Worm (Caenorhabditis elegans) whole organism, L2 larva: ENCODE measurements around the gene flp-12.
A peak's percentile ranks its signal among the peaks of the same experiment; 100 is the strongest.

ENCODE experiments used
- C34F6.9 ChIP-seq: fragments of 150-350 bp; optimal IDR thresholded peaks from 2 replicates; lab custom pipeline; 2014; ENCODE audit warnings: missing biosample characterization, missing genetic modification characterization
- R02D3.7 ChIP-seq: fragments of 150-350 bp; optimal IDR thresholded peaks from 2 replicates; lab custom pipeline; 2014; ENCODE audit warnings: missing biosample characterization, missing genetic modification characterization
- alr-1 ChIP-seq: fragments of 150-350 bp; optimal IDR thresholded peaks from 2 replicates; lab custom pipeline; 2014; ENCODE audit warnings: missing biosample characterization, missing genetic modification characterization
- aly-2 ChIP-seq: fragments of 150-350 bp; optimal IDR thresholded peaks from 2 replicates; lab custom pipeline; 2014; ENCODE audit warnings: missing biosample characterization, missing genetic modification characterization
- blmp-1 ChIP-seq: sonication (generic microtip); optimal IDR thresholded peaks from 2 replicates; lab custom pipeline; 2017; ENCODE audit warnings: missing genetic modification characterization, mild to moderate bottlenecking, missing compliant biosample characterization, antibody characterized with exemption, moderate library complexity; ENCODE audit not compliant: insufficient read depth
- crh-2 ChIP-seq: sonication (generic microtip); optimal IDR thresholded peaks from 2 replicates; lab custom pipeline; 2017; ENCODE audit warnings: missing biosample characterization, missing genetic modification characterization
- dmd-4 ChIP-seq: sonication (generic microtip); optimal IDR thresholded peaks from 2 replicates; lab custom pipeline; 2017; ENCODE audit warnings: missing biosample characterization, missing genetic modification characterization
- egl-27 ChIP-seq: sonication (generic microtip); optimal IDR thresholded peaks from 3 replicates; lab custom pipeline; 2017; ENCODE audit warnings: missing biosample characterization, missing genetic modification reagents, missing genetic modification characterization
- elt-1 ChIP-seq: fragments of 150-350 bp; optimal IDR thresholded peaks from 2 replicates; lab custom pipeline; 2014; ENCODE audit warnings: missing biosample characterization, missing genetic modification characterization
- elt-3 ChIP-seq: sonication (generic microtip); optimal IDR thresholded peaks from 2 replicates; lab custom pipeline; 2017; ENCODE audit warnings: missing biosample characterization, missing genetic modification characterization
- fos-1 ChIP-seq: fragments of 150-350 bp; optimal IDR thresholded peaks from 2 replicates; lab custom pipeline; 2014; ENCODE audit warnings: missing biosample characterization, missing genetic modification characterization
- gmeb-1 ChIP-seq: fragments of 150-350 bp; optimal IDR thresholded peaks from 2 replicates; lab custom pipeline; 2014; ENCODE audit warnings: missing biosample characterization, missing genetic modification characterization
- lsy-2 ChIP-seq, 2 experiments: fragments of 150-350 bp in 1 of 2; sonication (generic microtip) in 1 of 2; optimal IDR thresholded peaks; 2 replicates each; lab custom pipeline; 2014 to 2017; ENCODE audit warnings: missing biosample characterization in 2 of 2, missing genetic modification characterization in 2 of 2
- mbf-1 ChIP-seq: sonication (generic microtip); optimal IDR thresholded peaks from 2 replicates; lab custom pipeline; 2017; ENCODE audit warnings: missing biosample characterization, missing genetic modification characterization
- mdl-1 ChIP-seq, 2 experiments: fragments of 150-350 bp in 1 of 2; sonication (generic microtip) in 1 of 2; optimal IDR thresholded peaks; 2 replicates each; lab custom pipeline; 2017; ENCODE audit warnings: missing biosample characterization in 2 of 2, missing genetic modification characterization in 2 of 2
- nhr-10 ChIP-seq: sonication (generic microtip); optimal IDR thresholded peaks from 2 replicates; lab custom pipeline; 2017; ENCODE audit warnings: missing biosample characterization, missing genetic modification characterization
- nhr-11 ChIP-seq: fragments of 150-350 bp; optimal IDR thresholded peaks from 2 replicates; lab custom pipeline; 2014; ENCODE audit warnings: missing biosample characterization, missing genetic modification characterization
- nhr-12 ChIP-seq: fragments of 150-350 bp; optimal IDR thresholded peaks from 2 replicates; lab custom pipeline; 2014; ENCODE audit warnings: missing biosample characterization, missing genetic modification characterization
- nhr-21 ChIP-seq: fragments of 150-350 bp; optimal IDR thresholded peaks from 2 replicates; lab custom pipeline; 2014; ENCODE audit warnings: missing biosample characterization, missing genetic modification characterization
- nhr-237 ChIP-seq: fragments of 150-350 bp; optimal IDR thresholded peaks from 2 replicates; lab custom pipeline; 2014; ENCODE audit warnings: missing biosample characterization, missing genetic modification characterization
- nhr-6 ChIP-seq: fragments of 150-350 bp; optimal IDR thresholded peaks from 2 replicates; lab custom pipeline; 2014; ENCODE audit warnings: missing biosample characterization, missing genetic modification characterization
- nhr-77 ChIP-seq: fragments of 150-350 bp; optimal IDR thresholded peaks from 2 replicates; lab custom pipeline; 2014; ENCODE audit warnings: missing biosample characterization, missing genetic modification characterization
- sem-4 ChIP-seq: fragments of 150-350 bp; optimal IDR thresholded peaks from 2 replicates; lab custom pipeline; 2014; ENCODE audit warnings: missing biosample characterization, missing genetic modification reagents, missing genetic modification characterization
- skn-1 ChIP-seq: sonication (generic microtip); optimal IDR thresholded peaks from 2 replicates; lab custom pipeline; 2017; ENCODE audit warnings: missing biosample characterization, missing genetic modification characterization
- sma-3 ChIP-seq: sonication (generic microtip); optimal IDR thresholded peaks from 2 replicates; lab custom pipeline; 2016; ENCODE audit warnings: missing genetic modification reagents, missing genetic modification characterization, missing compliant biosample characterization
- sma-9 ChIP-seq, 2 experiments: fragments of 150-350 bp in 1 of 2; sonication (generic microtip) in 1 of 2; optimal IDR thresholded peaks; 2 replicates each; lab custom pipeline; 2014 to 2016; ENCODE audit warnings: missing genetic modification characterization in 2 of 2, mild to moderate bottlenecking in 1 of 2, missing biosample characterization in 1 of 2, missing compliant biosample characterization in 1 of 2, missing genetic modification reagents in 1 of 2, moderate library complexity in 1 of 2
- snpc-4 ChIP-seq: fragments of 150-350 bp; optimal IDR thresholded peaks from 2 replicates; lab custom pipeline; 2014; ENCODE audit warnings: missing biosample characterization, missing genetic modification characterization
- unc-39 ChIP-seq: fragments of 150-350 bp; optimal IDR thresholded peaks from 2 replicates; lab custom pipeline; 2014; ENCODE audit warnings: missing biosample characterization, missing genetic modification characterization
- unc-55 ChIP-seq: fragments of 150-350 bp; sonication (generic microtip); optimal IDR thresholded peaks from 3 replicates; lab custom pipeline; 2014; ENCODE audit warnings: missing biosample characterization, missing genetic modification reagents, missing genetic modification characterization
- unc-62 ChIP-seq: fragments of 150-350 bp; optimal IDR thresholded peaks from 2 replicates; lab custom pipeline; 2014; ENCODE audit warnings: missing biosample characterization, missing genetic modification reagents, missing genetic modification characterization

The flp-12 gene

DNA sequence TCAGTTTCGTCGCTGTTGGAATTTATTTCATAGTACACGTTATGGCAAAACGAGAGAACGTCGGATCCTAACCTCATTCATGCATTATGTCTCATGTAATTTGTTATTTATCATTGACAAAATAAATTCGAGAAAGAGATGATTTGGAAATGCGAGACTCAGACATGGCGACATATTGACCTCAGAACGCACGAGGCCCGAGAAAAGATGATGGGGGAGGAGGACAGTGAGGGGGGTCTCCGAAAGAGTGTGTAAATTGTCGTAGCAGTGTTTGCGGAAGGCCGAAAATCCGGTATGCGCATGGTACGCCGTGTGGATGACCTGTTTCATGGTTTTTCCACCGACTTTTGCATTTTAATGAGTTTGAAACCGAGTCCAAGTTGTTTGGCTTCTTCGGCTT is 43.5 kb upstream of the flp-12 start (continued):
- TF ChIP-seq skn-1 (tag; lab: Kevin White, UChicago) (no peak), snpc-4 (tag; lab: Kevin White, UChicago) (no peak), sem-4 (tag; lab: Kevin White, UChicago) (no peak)

DNA sequence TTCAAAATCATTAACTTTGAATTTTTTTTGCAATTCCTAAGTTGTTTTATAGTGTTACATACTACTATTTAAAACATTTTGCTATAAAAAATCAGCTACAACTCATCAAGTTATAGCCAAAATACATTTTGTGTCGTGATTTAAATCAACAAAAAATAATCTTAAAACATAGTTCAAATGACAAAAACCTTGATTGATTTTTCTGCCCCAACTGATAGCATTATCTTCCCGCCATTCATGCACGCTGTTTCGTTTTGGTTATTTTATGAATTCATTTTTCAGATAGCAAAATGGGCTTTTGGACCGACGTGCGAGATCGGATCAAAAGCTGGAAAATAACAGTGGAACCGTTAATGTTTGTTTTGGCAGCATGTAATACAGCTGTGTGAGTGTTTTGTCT is 39.9 kb upstream of the flp-12 start, which contains the start of gene slcr-46.1:
Gene slcr-46.1, plus strand, starts transcription at position 274 of the 400 bp plus-strand sequence.
- TF ChIP-seq dmd-4 (tag; lab: Kevin White, UChicago) (no peak), fos-1 (tag; lab: Kevin White, UChicago) (peak; percentile 68)

DNA sequence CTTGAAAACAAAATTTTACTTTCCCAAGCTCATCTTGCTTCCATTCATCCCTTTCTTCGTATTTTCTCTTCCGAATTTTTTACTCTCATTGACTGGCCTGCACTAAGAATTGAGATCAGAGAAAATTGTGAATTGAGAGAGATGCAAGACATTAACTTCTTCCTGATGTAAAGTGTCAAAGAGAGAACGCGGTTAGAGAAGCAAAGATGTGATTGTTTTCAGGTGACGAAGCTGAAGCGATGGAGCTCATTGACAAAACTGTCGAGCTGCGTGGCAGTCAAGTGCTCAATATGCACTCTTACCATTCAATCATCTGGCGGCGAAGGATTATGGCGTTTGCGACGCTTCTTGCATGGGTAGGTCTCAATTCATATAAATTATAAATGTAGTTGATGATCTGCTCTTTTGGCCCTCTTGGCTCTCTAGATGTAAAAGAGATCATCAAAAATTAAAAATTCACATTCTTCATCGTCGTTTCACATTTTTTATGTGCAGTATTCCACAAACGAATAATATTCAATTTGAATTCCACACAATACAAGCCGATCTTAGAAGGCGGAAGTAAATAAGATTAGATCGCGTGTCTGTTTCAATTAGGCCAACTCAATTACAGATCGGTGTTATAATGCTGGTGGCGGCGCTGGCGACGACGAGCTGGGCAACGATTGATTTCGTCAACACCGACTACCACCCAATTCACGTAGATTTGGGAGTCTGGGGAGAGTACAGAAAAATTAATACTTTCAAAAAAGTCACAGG is 36.8 kb upstream of the flp-12 start:
- TF ChIP-seq elt-1 (tag; lab: Kevin White, UChicago): no peak
- no peak for TF ChIP-seq nhr-6
- no peak for TF ChIP-seq unc-55
- TF ChIP-seq mbf-1: no peak
- no peak for TF ChIP-seq egl-27 (tag; lab: Kevin White, UChicago)
- TF ChIP-seq unc-62 (GFP tag; lab: Kevin White, UChicago): no peak
- no peak for TF ChIP-seq alr-1 (tag; lab: Kevin White, UChicago)
- TF ChIP-seq lsy-2 (tag; optimal IDR thresholded peaks at IDR 0.05; lab: Kevin White, UChicago): no peak
- TF ChIP-seq nhr-237 (tag; lab: Kevin White, UChicago): no peak
- peak; percentile 2 for TF ChIP-seq crh-2 (tag; lab: Kevin White, UChicago)
- TF ChIP-seq C34F6.9 (tag; lab: Kevin White, UChicago): peak; percentile 23
- no peak for TF ChIP-seq nhr-21 (tag; lab: Kevin White, UChicago)

DNA sequence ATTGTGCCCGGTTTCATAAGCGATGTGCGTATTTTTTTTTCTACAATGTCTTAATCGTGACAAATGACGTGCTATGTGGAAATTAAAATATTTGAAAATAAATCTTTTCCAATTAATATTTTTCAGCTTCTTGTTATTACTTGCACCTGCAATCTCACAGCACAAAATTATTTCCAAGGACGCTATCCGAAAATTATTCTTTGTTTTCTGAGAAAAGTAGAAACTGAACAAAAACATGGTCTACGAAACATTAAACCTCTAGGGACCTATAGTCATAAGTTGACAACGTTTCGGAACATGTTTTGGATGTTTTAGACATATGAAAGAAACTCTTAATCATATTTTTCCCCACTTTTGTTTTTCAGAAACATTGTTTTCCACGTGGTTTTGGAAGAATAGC is 36.2 kb upstream of the flp-12 start:
- TF ChIP-seq nhr-77 (tag; lab: Kevin White, UChicago) (no peak), nhr-21 (tag; lab: Kevin White, UChicago) (no peak), mdl-1 (tag; optimal IDR thresholded peaks at IDR 0.05; lab: Kevin White, UChicago) (no peak), nhr-10 (tag; lab: Kevin White, UChicago) (no peak), elt-3 (tag; lab: Kevin White, UChicago) (no peak), unc-39 (no peak), R02D3.7 (tag; lab: Kevin White, UChicago) (no peak)

DNA sequence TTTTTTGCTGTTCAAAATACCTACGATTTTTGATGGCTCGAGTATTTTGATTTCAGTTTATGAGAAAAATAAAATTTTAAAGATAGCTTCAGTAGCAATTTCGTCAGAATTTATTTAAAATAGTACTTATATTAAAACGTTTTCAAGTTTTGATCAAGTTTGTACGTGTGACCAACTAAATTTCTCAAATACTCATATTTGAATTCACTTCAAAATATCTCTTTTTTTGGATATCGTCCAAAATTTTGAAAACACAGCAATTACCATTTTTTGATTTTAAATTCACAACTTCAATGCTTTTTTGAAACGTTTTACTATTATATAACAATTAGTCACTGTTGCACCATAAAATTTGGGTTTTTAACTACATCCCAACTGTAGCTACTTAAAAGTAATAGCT is 34.7 kb upstream of the flp-12 start:
- TF ChIP-seq sma-3 (GFP tag; lab: Kevin White, UChicago) (no peak), C34F6.9 (tag; lab: Kevin White, UChicago) (no peak), blmp-1 (tag; lab: Kevin White, UChicago) (no peak), skn-1 (tag; lab: Kevin White, UChicago) (no peak), sma-9 (GFP tag; optimal IDR thresholded peaks at IDR 0.05; lab: Kevin White, UChicago) (no peak), sma-9 (tag; optimal IDR thresholded peaks at IDR 0.05; lab: Kevin White, UChicago) (no peak), nhr-12 (tag; lab: Kevin White, UChicago) (no peak), elt-3 (tag; lab: Kevin White, UChicago) (no peak), nhr-237 (tag; lab: Kevin White, UChicago) (no peak), nhr-11 (tag; lab: Kevin White, UChicago) (no peak), gmeb-1 (tag; lab: Kevin White, UChicago) (no peak), dmd-4 (tag; lab: Kevin White, UChicago) (no peak)

DNA sequence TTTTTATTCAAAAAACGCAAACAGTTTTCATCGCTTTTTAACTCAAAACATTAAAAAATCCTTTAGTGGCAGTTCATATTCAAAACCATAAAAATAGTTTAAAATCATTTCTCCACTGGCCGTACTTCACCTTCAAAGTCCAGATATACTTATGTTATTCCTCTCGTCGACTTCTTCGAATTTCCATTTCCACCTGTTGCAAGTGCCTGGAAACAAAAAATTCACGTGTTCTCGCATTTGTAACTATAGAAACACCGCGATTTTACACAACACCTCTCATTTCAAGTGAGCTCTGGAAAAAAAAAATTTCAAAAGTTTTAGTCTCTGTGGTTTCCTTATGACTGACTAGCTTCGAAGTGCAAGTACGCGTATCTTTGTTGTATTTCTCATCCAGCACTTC is 32.9 kb upstream of the flp-12 start:
- TF ChIP-seq elt-3 (tag; lab: Kevin White, UChicago) (no peak), aly-2 (tag; lab: Kevin White, UChicago) (no peak)
